Worm (Caenorhabditis elegans): ENCODE results near the gene decr-1.2.

ce11 chrII:8531181-8531759 lies 14.1 kb upstream of the decr-1.2 start, which contains the start of gene gldi-7:
- TF ChIP-seq Y95B8A.8 (GFP tag; IDR thresholded peaks at IDR 0.05) = no peak
- TF ChIP-seq rec-8 (tag; optimal IDR thresholded peaks at IDR 0.05) = no peak
- TF ChIP-seq unc-130 (GFP tag; optimal IDR thresholded peaks at IDR 0.05) = no peak
- TF ChIP-seq Y79H2A.3 (GFP tag; conservative IDR thresholded peaks at IDR 0.05) = no peak
- TF ChIP-seq let-607 (tag; optimal IDR thresholded peaks at IDR 0.05) = no peak
- TF ChIP-seq F52B5.7 (tag; optimal IDR thresholded peaks at IDR 0.05) = no peak
- no peak for TF ChIP-seq Y53F4B.3 (GFP tag; IDR thresholded peaks at IDR 0.05)

Measured in whole organism, young adult.